Fruit fly (Drosophila melanogaster) whole organism, embryonic: Measurements from ENCODE around the gene kay.
A peak's percentile ranks its signal among the peaks of the same experiment; 100 is the strongest.

Source experiments
- Abd-B ChIP-seq: fragments of 200-800 bp; sonication (Bioruptor generic); optimal IDR thresholded peaks from 2 replicates; lab custom pipeline; 2018; ENCODE audit warnings: missing biosample characterization, mild to moderate bottlenecking, missing genetic modification characterization, moderate library complexity
- Atf6 ChIP-seq: fragments of 200-800 bp; sonication (Bioruptor generic); IDR thresholded peaks from 2 replicates; pipeline ENCODE4 v1.3.6; 2022; ENCODE audit warnings: missing biosample characterization, missing genetic modification characterization
- Bgb ChIP-seq: fragments of 200-800 bp; sonication (Bioruptor generic); IDR thresholded peaks from 2 replicates; pipeline ENCODE4 v1.3.6; 2022; ENCODE audit warnings: missing biosample characterization, missing genetic modification characterization; ENCODE audit not compliant: partially characterized antibody
- CG10959 ChIP-seq: fragments of 200-800 bp; sonication (Bioruptor generic); IDR thresholded peaks from 2 replicates; pipeline ENCODE4 v1.3.6; 2022; ENCODE audit warnings: missing biosample characterization, missing genetic modification characterization
- CG11247 ChIP-seq: fragments of 200-800 bp; sonication (Bioruptor generic); IDR thresholded peaks from 2 replicates; pipeline ENCODE4 v1.3.6; 2022; ENCODE audit warnings: missing biosample characterization, missing genetic modification characterization
- CG12155 ChIP-seq: fragments of 200-800 bp; sonication (Bioruptor generic); optimal IDR thresholded peaks from 3 replicates; lab custom pipeline; 2016; ENCODE audit warnings: missing biosample characterization, missing genetic modification characterization
- CG12659 ChIP-seq: fragments of 200-800 bp; sonication (Bioruptor generic); optimal IDR thresholded peaks from 3 replicates; lab custom pipeline; 2017; ENCODE audit warnings: mild to moderate bottlenecking, missing biosample characterization, missing genetic modification reagents, missing genetic modification characterization
- CG2116 ChIP-seq: fragments of 200-800 bp; sonication (Bioruptor generic); optimal IDR thresholded peaks from 3 replicates; lab custom pipeline; 2018; ENCODE audit warnings: missing biosample characterization, mild to moderate bottlenecking, missing genetic modification characterization
- CG32532 ChIP-seq: fragments of 200-800 bp; sonication (Bioruptor generic); IDR thresholded peaks from 2 replicates; pipeline ENCODE4 v1.3.6; 2022; ENCODE audit warnings: missing biosample characterization, missing genetic modification characterization
- CG3281 ChIP-seq: fragments of 200-800 bp; sonication (Bioruptor generic); optimal IDR thresholded peaks from 3 replicates; lab custom pipeline; 2017; ENCODE audit warnings: missing biosample characterization, mild to moderate bottlenecking, missing genetic modification characterization
- CG3995 ChIP-seq: fragments of 200-800 bp; sonication (Bioruptor generic); optimal IDR thresholded peaks from 3 replicates; lab custom pipeline; 2016; ENCODE audit warnings: missing biosample characterization, missing genetic modification characterization
- CG6765 ChIP-seq: fragments of 200-800 bp; sonication (Bioruptor generic); optimal IDR thresholded peaks from 3 replicates; lab custom pipeline; 2017; ENCODE audit warnings: missing biosample characterization, mild to moderate bottlenecking, missing genetic modification characterization
- CG6791 ChIP-seq: fragments of 200-800 bp; sonication (Bioruptor generic); IDR thresholded peaks from 3 replicates; pipeline ENCODE4 v1.3.6; 2022; ENCODE audit warnings: missing biosample characterization, missing genetic modification characterization; ENCODE audit not compliant: partially characterized antibody
- CG7987 ChIP-seq: fragments of 200-800 bp; sonication (Bioruptor generic); optimal IDR thresholded peaks from 2 replicates; lab custom pipeline; 2018; ENCODE audit warnings: missing biosample characterization, mild to moderate bottlenecking, missing genetic modification characterization, moderate library complexity
- CG8089 ChIP-seq: fragments of 200-800 bp; sonication (Bioruptor generic); optimal IDR thresholded peaks from 3 replicates; lab custom pipeline; 2016; ENCODE audit warnings: missing biosample characterization, missing genetic modification characterization
- CG8924 ChIP-seq: fragments of 200-800 bp; optimal IDR thresholded peaks from 3 replicates; lab custom pipeline; 2019; ENCODE audit warnings: missing biosample characterization, mild to moderate bottlenecking, missing genetic modification characterization, moderate library complexity
- Chrac-16 ChIP-seq: fragments of 200-800 bp; sonication (Bioruptor generic); optimal IDR thresholded peaks from 3 replicates; lab custom pipeline; 2016; ENCODE audit warnings: missing biosample characterization, missing genetic modification characterization
- Deaf1 ChIP-seq: fragments of 200-800 bp; optimal IDR thresholded peaks from 3 replicates; lab custom pipeline; 2019; ENCODE audit warnings: missing biosample characterization, mild to moderate bottlenecking, missing genetic modification characterization, moderate library complexity
- Eip74EF ChIP-seq, 2 experiments: fragments of 200-800 bp in 1 of 2; fragments of >200 bp in 1 of 2; sonication (Bioruptor generic) in 1 of 2; optimal IDR thresholded peaks; 2 replicates each; lab custom pipeline; 2017 to 2019; ENCODE audit warnings: missing biosample characterization in 2 of 2, missing genetic modification characterization in 2 of 2, mild to moderate bottlenecking in 1 of 2, moderate library complexity in 1 of 2
- Fer3 ChIP-seq: fragments of 200-800 bp; sonication (Bioruptor generic); optimal IDR thresholded peaks from 2 replicates; lab custom pipeline; 2018; ENCODE audit warnings: missing biosample characterization, mild to moderate bottlenecking, missing genetic modification characterization, moderate library complexity
- GATAe ChIP-seq: fragments of 200-800 bp; sonication (Bioruptor generic); conservative IDR thresholded peaks from 2 replicates; pipeline ENCODE4 v1.3.6; 2022; ENCODE audit warnings: missing biosample characterization, missing genetic modification characterization
- Hr3 ChIP-seq: fragments of 200-800 bp; sonication (Bioruptor generic); optimal IDR thresholded peaks from 3 replicates; lab custom pipeline; 2016; ENCODE audit warnings: missing biosample characterization, missing genetic modification characterization
- MTF-1 ChIP-seq: fragments of 200-800 bp; sonication (Bioruptor generic); optimal IDR thresholded peaks from 2 replicates; lab custom pipeline; 2018; ENCODE audit warnings: missing biosample characterization, mild to moderate bottlenecking, missing genetic modification characterization, borderline replicate concordance
- Mrtf ChIP-seq: fragments of 200-800 bp; sonication (Bioruptor generic); IDR thresholded peaks from 3 replicates; pipeline ENCODE4 v1.3.6; 2022; ENCODE audit warnings: missing biosample characterization, missing genetic modification characterization
- NK7.1 ChIP-seq: fragments of 200-800 bp; sonication (Bioruptor generic); optimal IDR thresholded peaks from 3 replicates; lab custom pipeline; 2016; ENCODE audit warnings: missing biosample characterization, missing genetic modification characterization
- Neu2 ChIP-seq: fragments of 200-800 bp; sonication (Bioruptor generic); optimal IDR thresholded peaks from 3 replicates; lab custom pipeline; 2016; ENCODE audit warnings: missing biosample characterization, missing genetic modification characterization, borderline replicate concordance
- Sin3A ChIP-seq: fragments of >200 bp; optimal IDR thresholded peaks from 2 replicates; lab custom pipeline; 2018
- YL-1 ChIP-seq: fragments of 200-800 bp; sonication (Bioruptor generic); optimal IDR thresholded peaks from 3 replicates; lab custom pipeline; 2017; ENCODE audit warnings: missing biosample characterization, mild to moderate bottlenecking, missing genetic modification characterization
- ase ChIP-seq: fragments of 200-800 bp; sonication (Bioruptor generic); IDR thresholded peaks from 3 replicates; pipeline ENCODE4 v1.3.6; 2022; ENCODE audit warnings: missing biosample characterization, missing genetic modification characterization
- bowl ChIP-seq: fragments of 200-800 bp; sonication (Bioruptor generic); IDR thresholded peaks from 2 replicates; pipeline ENCODE4 v1.3.6; 2022; ENCODE audit warnings: missing biosample characterization, missing genetic modification characterization
- bsh ChIP-seq, 2 experiments: fragments of 200-800 bp; sonication (Bioruptor generic); optimal IDR thresholded peaks; 2 replicates each; lab custom pipeline; 2017 to 2018; ENCODE audit warnings: mild to moderate bottlenecking in 2 of 2, missing biosample characterization in 2 of 2, missing genetic modification characterization in 2 of 2, moderate library complexity in 1 of 2
- dimm ChIP-seq: fragments of 200-800 bp; sonication (Bioruptor generic); IDR thresholded peaks from 2 replicates; pipeline ENCODE4 v1.3.6; 2022; ENCODE audit warnings: missing biosample characterization, missing genetic modification characterization
- dysf ChIP-seq: fragments of 200-800 bp; sonication (Bioruptor generic); IDR thresholded peaks from 3 replicates; pipeline ENCODE4 v1.3.6; 2022; ENCODE audit warnings: missing biosample characterization, missing genetic modification characterization
- gce ChIP-seq: fragments of 200-800 bp; sonication (Bioruptor generic); IDR thresholded peaks from 3 replicates; pipeline ENCODE4 v1.3.6; 2022; ENCODE audit warnings: missing biosample characterization, missing genetic modification characterization
- gcm2 ChIP-seq: fragments of 200-800 bp; sonication (Bioruptor generic); optimal IDR thresholded peaks from 2 replicates; lab custom pipeline; 2016; ENCODE audit warnings: missing biosample characterization, missing genetic modification characterization
- kah ChIP-seq: fragments of 200-800 bp; sonication (Bioruptor generic); optimal IDR thresholded peaks from 2 replicates; lab custom pipeline; 2018; ENCODE audit warnings: missing biosample characterization, mild to moderate bottlenecking, missing genetic modification characterization
- lmd ChIP-seq: fragments of 200-800 bp; sonication (Bioruptor generic); IDR thresholded peaks from 2 replicates; pipeline ENCODE4 v1.3.6; 2022; ENCODE audit warnings: missing biosample characterization, missing genetic modification characterization
- org-1 ChIP-seq: fragments of 200-800 bp; sonication (Bioruptor generic); optimal IDR thresholded peaks from 2 replicates; lab custom pipeline; 2017; ENCODE audit warnings: missing biosample characterization, missing genetic modification characterization
- p53 ChIP-seq: fragments of 200-800 bp; sonication (Bioruptor generic); optimal IDR thresholded peaks from 2 replicates; lab custom pipeline; 2016; ENCODE audit warnings: missing biosample characterization, missing genetic modification characterization
- pros ChIP-seq: fragments of 200-800 bp; sonication (Bioruptor generic); optimal IDR thresholded peaks from 3 replicates; lab custom pipeline; 2019; ENCODE audit warnings: missing biosample characterization, mild to moderate bottlenecking, missing genetic modification characterization, moderate library complexity
- pum ChIP-seq: fragments of 200-800 bp; sonication (Bioruptor generic); optimal IDR thresholded peaks from 2 replicates; lab custom pipeline; 2016; ENCODE audit warnings: missing biosample characterization, missing genetic modification characterization
- pzg ChIP-seq: fragments of 200-800 bp; sonication (Bioruptor generic); optimal IDR thresholded peaks from 3 replicates; lab custom pipeline; 2018; ENCODE audit warnings: missing biosample characterization, mild to moderate bottlenecking, missing genetic modification characterization, moderate library complexity
- row ChIP-seq: fragments of 200-800 bp; sonication (Bioruptor generic); IDR thresholded peaks from 3 replicates; pipeline ENCODE4 v1.3.6; 2022; ENCODE audit warnings: missing biosample characterization, missing genetic modification characterization
- run ChIP-seq: fragments of 200-800 bp; sonication (Bioruptor generic); optimal IDR thresholded peaks from 3 replicates; lab custom pipeline; 2018; ENCODE audit warnings: missing biosample characterization, mild to moderate bottlenecking, missing genetic modification characterization
- sisA ChIP-seq: fragments of 200-800 bp; sonication (Bioruptor generic); IDR thresholded peaks from 2 replicates; pipeline ENCODE4 v1.3.6; 2022; ENCODE audit warnings: missing biosample characterization, missing genetic modification characterization
- tll ChIP-seq, 2 experiments: fragments of 200-800 bp in 1 of 2; fragments of >200 bp in 1 of 2; sonication (Bioruptor generic) in 1 of 2; optimal IDR thresholded peaks; 2 replicates each; lab custom pipeline; 2017 to 2019; ENCODE audit warnings: missing biosample characterization in 2 of 2, missing genetic modification characterization in 2 of 2, mild to moderate bottlenecking in 1 of 2, moderate library complexity in 1 of 2
- trem ChIP-seq: fragments of 200-800 bp; optimal IDR thresholded peaks from 3 replicates; lab custom pipeline; 2019; ENCODE audit warnings: missing biosample characterization, mild to moderate bottlenecking, missing genetic modification characterization, moderate library complexity
- zen2 ChIP-seq: fragments of 200-800 bp; sonication (Bioruptor generic); IDR thresholded peaks from 3 replicates; pipeline ENCODE4 v1.3.6; 2022; ENCODE audit warnings: missing biosample characterization, missing genetic modification characterization; ENCODE audit not compliant: partially characterized antibody
- zfh1 ChIP-seq: fragments of 200-800 bp; sonication (Bioruptor generic); IDR thresholded peaks from 3 replicates; pipeline ENCODE4 v1.3.6; 2022; ENCODE audit warnings: missing biosample characterization, missing genetic modification characterization
- zfh2 ChIP-seq: fragments of 200-800 bp; sonication (Bioruptor generic); optimal IDR thresholded peaks from 2 replicates; lab custom pipeline; 2016; ENCODE audit warnings: missing biosample characterization, missing genetic modification characterization

Gene kay

dm6 chr3R:29716782-29717317, 48.9 kb upstream of the kay start, which contains the start of gene Obp99b (continued):
- peak; percentile 79 for TF ChIP-seq kah (GFP tag; lab: Kevin White, UChicago)
- TF ChIP-seq CG8089 (GFP tag; lab: Kevin White, UChicago), result peak; percentile 85
- TF ChIP-seq CG12155 (GFP tag; lab: Kevin White, UChicago), result peak; percentile 45
- peak; percentile 63 for TF ChIP-seq GATAe (GFP tag; lab: Robert Waterston, UW)
- peak; percentile 68 for TF ChIP-seq pum
- TF ChIP-seq run (tag; lab: Kevin White, UChicago), result no peak
- no peak for TF ChIP-seq pzg
- TF ChIP-seq Atf6 (GFP tag; lab: Robert Waterston, UW), result peak; percentile 50; the same call in 1 of the 2 replicates
- TF ChIP-seq Abd-B (GFP tag; lab: Kevin White, UChicago), result no peak
- TF ChIP-seq trem (tag; lab: Kevin White, UChicago), result peak; percentile 46
- peak; percentile 80 for TF ChIP-seq dysf (GFP tag; lab: Robert Waterston, UW)
- peak; percentile 56 for TF ChIP-seq org-1
- TF ChIP-seq tll (GFP tag; optimal IDR thresholded peaks at IDR 0.05; lab: Kevin White, UChicago), result no peak
- no peak for TF ChIP-seq Deaf1 (tag; lab: Kevin White, UChicago)
- TF ChIP-seq zen2 (GFP tag; lab: Robert Waterston, UW), result no peak
- TF ChIP-seq zfh1, result peak; percentile 86
- TF ChIP-seq bowl, result peak; percentile 63; the same call in 1 of the 2 replicates
- TF ChIP-seq Sin3A (lab: Kevin White, UChicago), result no peak
- TF ChIP-seq gce, result peak; percentile 91
- TF ChIP-seq CG8924 (tag; lab: Kevin White, UChicago), result peak; percentile 11
- TF ChIP-seq bsh (GFP tag; optimal IDR thresholded peaks at IDR 0.05; lab: Kevin White, UChicago), result peak; percentile 76 to 78
- TF ChIP-seq CG10959 (GFP tag; lab: Robert Waterston, UW), result peak; percentile 88
- peak; percentile 87 for TF ChIP-seq CG11247 (GFP tag; lab: Robert Waterston, UW)
- peak; percentile 61 for TF ChIP-seq sisA (GFP tag; lab: Robert Waterston, UW)
- no peak for TF ChIP-seq CG6791
- TF ChIP-seq gcm2 (GFP tag; lab: Kevin White, UChicago), result peak; percentile 35
- TF ChIP-seq Neu2 (GFP tag; lab: Kevin White, UChicago), result peak; percentile 34
- TF ChIP-seq CG6765, result peak; percentile 70
- TF ChIP-seq CG3995 (GFP tag; lab: Kevin White, UChicago), result no peak
- peak; percentile 70 for TF ChIP-seq NK7.1 (GFP tag; lab: Kevin White, UChicago)
- TF ChIP-seq CG7987, result peak; percentile 88
- peak; percentile 52 for TF ChIP-seq YL-1 (GFP tag; lab: Kevin White, UChicago)
- TF ChIP-seq row (GFP tag; lab: Robert Waterston, UW), result peak; percentile 29; the same call in 1 of the 3 replicates
- peak; percentile 91 for TF ChIP-seq CG32532 (GFP tag; lab: Robert Waterston, UW)
- no peak for TF ChIP-seq Eip74EF (GFP tag; optimal IDR thresholded peaks at IDR 0.05; lab: Kevin White, UChicago)
- peak; percentile 60 for TF ChIP-seq Hr3 (GFP tag; lab: Kevin White, UChicago)
- TF ChIP-seq CG12659, result peak; percentile 49
- TF ChIP-seq p53, result peak; percentile 57
- peak; percentile 93 for TF ChIP-seq MTF-1 (GFP tag; lab: Kevin White, UChicago)
- TF ChIP-seq pros, result no peak
- TF ChIP-seq Mrtf (GFP tag; lab: Robert Waterston, UW), result peak; percentile 85; the same call in 2 of the 3 replicates
- no peak for TF ChIP-seq zfh2 (GFP tag; lab: Kevin White, UChicago)
- peak; percentile 75 for TF ChIP-seq Chrac-16 (GFP tag; lab: Kevin White, UChicago)
- TF ChIP-seq CG3281, result peak; percentile 79
- TF ChIP-seq Bgb (GFP tag; lab: Robert Waterston, UW), result no peak
- TF ChIP-seq CG2116 (GFP tag; lab: Kevin White, UChicago), result peak; percentile 23
- peak; percentile 68 for TF ChIP-seq Fer3
- no peak for TF ChIP-seq dimm (GFP tag; lab: Robert Waterston, UW)
- TF ChIP-seq ase (GFP tag; lab: Robert Waterston, UW), result peak; percentile 84; the same call in 2 of the 3 replicates
- peak; percentile 65 for TF ChIP-seq lmd (GFP tag; lab: Robert Waterston, UW)
